Fruit fly (Drosophila melanogaster) whole organism, wandering third instar larva: Measurements from ENCODE around the gene Adi1.

Experiments used
- Abd-B ChIP-seq: fragments of >200 bp; optimal IDR thresholded peaks from 2 replicates; lab custom pipeline; 2017; ENCODE audit warnings: missing biosample characterization, missing genetic modification characterization
- Hr83 ChIP-seq: fragments of 200-300 bp; sonication (Bioruptor generic); optimal IDR thresholded peaks from 2 replicates; lab custom pipeline; 2016; ENCODE audit warnings: missing biosample characterization, mild to moderate bottlenecking, missing genetic modification characterization, moderate library complexity; ENCODE audit not compliant: poor library complexity, severe bottlenecking
- OdsH ChIP-seq: fragments of 200-800 bp; sonication (Bioruptor generic); optimal IDR thresholded peaks from 2 replicates; lab custom pipeline; 2016; ENCODE audit warnings: missing biosample characterization, mild to moderate bottlenecking, missing genetic modification characterization
- br ChIP-seq: fragments of 200-800 bp; sonication (Bioruptor generic); optimal IDR thresholded peaks from 2 replicates; lab custom pipeline; 2016; ENCODE audit warnings: missing biosample characterization, missing genetic modification characterization
- ey ChIP-seq: fragments of 200-800 bp; sonication (Bioruptor generic); optimal IDR thresholded peaks from 2 replicates; lab custom pipeline; 2016; ENCODE audit warnings: missing biosample characterization, missing genetic modification characterization
- pan ChIP-seq: fragments of >200 bp; optimal IDR thresholded peaks from 2 replicates; lab custom pipeline; 2017
- sage ChIP-seq: fragments of 200-800 bp; sonication (Bioruptor generic); optimal IDR thresholded peaks from 2 replicates; lab custom pipeline; 2016; ENCODE audit warnings: missing biosample characterization, mild to moderate bottlenecking, missing genetic modification characterization
- usp ChIP-seq: fragments of >200 bp; optimal IDR thresholded peaks from 2 replicates; lab custom pipeline; 2017; ENCODE audit warnings: missing biosample characterization, missing genetic modification characterization
- woc ChIP-seq: sonication (Bioruptor generic); optimal IDR thresholded peaks from 2 replicates; lab custom pipeline; 2016; ENCODE audit warnings: missing biosample characterization, mild to moderate bottlenecking, missing genetic modification characterization

- TF ChIP-seq Abd-B (no peak), usp (no peak), ey (GFP tag; lab: Kevin White, UChicago) (no peak), OdsH (GFP tag; lab: Kevin White, UChicago) (peak; percentile 53), pan (lab: Kevin White, UChicago) (no peak), br (GFP tag; lab: Kevin White, UChicago) (no peak), Hr83 (GFP tag; lab: Kevin White, UChicago) (peak; percentile 55), woc (no peak), sage (GFP tag; lab: Kevin White, UChicago) (peak; percentile 38)
These were observed 33.6 kb downstream of the Adi1 start, which contains the start of gene NijA for dm6 chr3L:10696635-10697412.
